Worm (Caenorhabditis elegans) whole organism, L1 larva: ENCODE measurements around the gene sra-1.

Experiments used
- C34B4.2 ChIP-seq: sonication (generic microtip); optimal IDR thresholded peaks from 2 replicates; lab custom pipeline; 2017; ENCODE audit warnings: mild to moderate bottlenecking, missing genetic modification characterization, missing compliant biosample characterization
- alr-1 ChIP-seq: fragments of 200-800 bp; sonication (Bioruptor generic); optimal IDR thresholded peaks from 2 replicates; lab custom pipeline; 2018; ENCODE audit warnings: borderline replicate concordance, mild to moderate bottlenecking, missing genetic modification characterization, missing compliant biosample characterization
- egl-27 ChIP-seq, 2 experiments: fragments of 150-350 bp in 1 of 2; sonication (generic microtip); optimal IDR thresholded peaks; 3 replicates each; lab custom pipeline; 2017 to 2018; ENCODE audit warnings: missing biosample characterization in 2 of 2, missing genetic modification characterization in 2 of 2, missing genetic modification reagents in 2 of 2
- lin-15B ChIP-seq: fragments of 150-350 bp; sonication (generic microtip); optimal IDR thresholded peaks from 3 replicates; lab custom pipeline; 2014; ENCODE audit warnings: missing biosample characterization, missing genetic modification characterization
- pag-3 ChIP-seq: sonication (generic microtip); optimal IDR thresholded peaks from 2 replicates; lab custom pipeline; 2017; ENCODE audit warnings: missing genetic modification characterization, mild to moderate bottlenecking, missing compliant biosample characterization, antibody characterized with exemption, borderline replicate concordance; ENCODE audit not compliant: insufficient read depth
- skn-1 ChIP-seq: fragments of 150-350 bp; optimal IDR thresholded peaks from 2 replicates; lab custom pipeline; 2014; ENCODE audit warnings: missing biosample characterization, missing genetic modification characterization
- sup-37 ChIP-seq: fragments of 200-800 bp; sonication (Bioruptor generic); optimal IDR thresholded peaks from 2 replicates; lab custom pipeline; 2018; ENCODE audit warnings: mild to moderate bottlenecking, missing genetic modification characterization, missing compliant biosample characterization
- unc-86 ChIP-seq: sonication (generic microtip); optimal IDR thresholded peaks from 2 replicates; lab custom pipeline; 2016; ENCODE audit warnings: missing genetic modification characterization, missing compliant biosample characterization

- no peak for TF ChIP-seq pag-3 (tag; lab: Kevin White, UChicago)
- TF ChIP-seq sup-37 (GFP tag; lab: Kevin White, UChicago): no peak
- no peak for TF ChIP-seq lin-15B (tag; lab: Kevin White, UChicago)
- TF ChIP-seq unc-86 (tag; lab: Kevin White, UChicago): no peak
- no peak for TF ChIP-seq egl-27 (tag; optimal IDR thresholded peaks at IDR 0.05; lab: Kevin White, UChicago)
- TF ChIP-seq skn-1: no peak
- no peak for TF ChIP-seq alr-1 (tag; lab: Kevin White, UChicago)
- no peak for TF ChIP-seq C34B4.2 (tag; lab: Kevin White, UChicago)
Measured at ce11 chrII:9559929-9560328, 38.5 kb upstream of the sra-1 start, which contains the start of gene F35H8.4.
